Fruit fly (Drosophila melanogaster): Measurements from ENCODE around the gene CG33985.

The CG33985 gene

DNA sequence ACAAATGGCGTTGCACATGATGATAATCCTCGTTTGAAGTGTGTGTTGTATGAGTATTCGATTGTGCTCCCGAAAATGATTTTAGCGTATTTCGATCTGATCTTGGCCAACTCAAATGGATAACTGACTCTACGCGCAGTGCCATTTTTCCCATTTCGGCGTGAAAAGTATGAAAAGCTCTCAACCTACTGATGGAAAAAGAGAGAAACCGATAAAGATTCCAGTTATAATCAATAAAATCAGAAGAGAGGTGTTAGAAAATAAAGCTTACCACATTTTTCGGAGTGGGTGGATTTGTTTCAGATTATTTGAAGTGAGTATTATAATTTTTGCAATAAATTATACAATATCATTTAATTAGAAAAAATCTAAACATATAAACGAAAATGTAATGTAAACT, 7.1 kb downstream of the CG33985 start, which contains the start of gene mex1:
TSS of gene mex1 (minus strand) at position 101 of the 400 bp plus-strand sequence.
- TF ChIP-seq cwo (GFP tag; optimal IDR thresholded peaks at IDR 0.05) (peak; percentile 30), Dbx (GFP tag; IDR thresholded peaks at IDR 0.05) (no peak), Meics (GFP tag; optimal IDR thresholded peaks at IDR 0.05) (peak; percentile 46), Deaf1 (tag; optimal IDR thresholded peaks at IDR 0.05) (no peak), CG14667 (GFP tag; IDR thresholded peaks at IDR 0.05) (no peak), Atf6 (GFP tag; IDR thresholded peaks at IDR 0.05) (no peak), Hey (tag; optimal IDR thresholded peaks at IDR 0.05) (no peak), CG17912 (GFP tag; optimal IDR thresholded peaks at IDR 0.05) (no peak), CG18599 (GFP tag; optimal IDR thresholded peaks at IDR 0.05) (peak; percentile 9), lilli (GFP tag; optimal IDR thresholded peaks at IDR 0.05) (no peak)

DNA sequence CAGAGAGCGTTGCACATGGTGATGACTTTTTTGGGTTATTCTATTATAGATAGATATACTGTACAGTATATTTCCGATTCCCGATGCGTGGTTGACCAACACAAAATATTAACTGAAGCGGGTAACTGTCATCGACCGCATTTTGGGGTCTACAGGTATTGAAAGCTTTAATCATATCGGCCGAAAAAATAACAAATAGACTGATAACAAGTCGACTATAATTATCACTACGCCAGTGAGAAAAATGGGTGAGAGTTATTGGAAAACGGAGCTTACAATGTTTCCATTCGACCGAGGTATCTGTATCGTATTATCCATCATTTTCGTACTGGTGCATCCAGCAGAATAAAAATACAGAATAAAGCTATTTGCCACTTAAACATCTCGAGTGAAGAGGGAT, 8.3 kb downstream of the CG33985 start:
- no peak for TF ChIP-seq inv (GFP tag; IDR thresholded peaks at IDR 0.05; ENCODE audit: partially characterized antibody)
- no peak for TF ChIP-seq CG8290 (GFP tag; optimal IDR thresholded peaks at IDR 0.05)
- TF ChIP-seq CG8290 (tag; optimal IDR thresholded peaks at IDR 0.05), result peak in 1 of 2 experiments; percentile 17
- TF ChIP-seq ranshi (GFP tag; IDR thresholded peaks at IDR 0.05), result no peak
- peak; percentile 3 for TF ChIP-seq sug (tag; optimal IDR thresholded peaks at IDR 0.05)
- TF ChIP-seq exex (tag; optimal IDR thresholded peaks at IDR 0.05), result peak; percentile 76
- 0 out of 3 replicates have a peak, but pooled peaks have one; percentile 56 for TF ChIP-seq CG2199 (GFP tag; IDR thresholded peaks at IDR 0.05)
- peak; percentile 12 for TF ChIP-seq CG34376 (GFP tag; optimal IDR thresholded peaks at IDR 0.05)
- TF ChIP-seq stc (GFP tag; IDR thresholded peaks at IDR 0.05), result 0 out of 2 replicates have a peak, but pooled peaks have one; percentile 19
- TF ChIP-seq corto (GFP tag; optimal IDR thresholded peaks at IDR 0.05), result no peak
- TF ChIP-seq lab (GFP tag; optimal IDR thresholded peaks at IDR 0.05), result peak; percentile 4
- TF ChIP-seq CG15601 (tag; optimal IDR thresholded peaks at IDR 0.05), result peak; percentile 32
- TF ChIP-seq Oli (tag; optimal IDR thresholded peaks at IDR 0.05), result no peak
- TF ChIP-seq nerfin-1 (tag; optimal IDR thresholded peaks at IDR 0.05), result no peak
- TF ChIP-seq GATAe (GFP tag; conservative IDR thresholded peaks at IDR 0.05), result peak; percentile 42
- TF ChIP-seq Med (GFP tag), result peak; percentile 29
- peak; percentile 63 for TF ChIP-seq mirr (GFP tag; optimal IDR thresholded peaks at IDR 0.05)
- TF ChIP-seq wor (GFP tag; IDR thresholded peaks at IDR 0.05), result no peak

DNA sequence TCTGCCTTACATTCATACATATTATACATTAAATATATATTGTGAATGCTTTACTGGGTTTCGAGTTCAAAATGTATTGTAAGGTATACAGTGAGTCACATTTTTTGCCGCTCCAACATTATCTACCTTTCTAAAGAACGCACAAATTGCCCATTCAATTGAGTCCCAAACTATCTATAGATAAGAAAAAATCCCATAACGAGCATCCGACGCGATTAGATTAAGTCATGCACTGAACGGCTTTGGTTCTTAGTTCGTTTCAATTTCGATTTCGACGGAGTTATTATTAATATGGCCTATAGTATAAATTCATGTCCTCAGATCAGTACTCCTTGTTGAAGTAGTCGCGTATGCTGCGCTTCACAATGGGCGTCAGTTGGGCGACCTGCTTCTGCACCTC, 9.1 kb downstream of the CG33985 start:
- TF ChIP-seq sug (tag; optimal IDR thresholded peaks at IDR 0.05), result peak; percentile 9
- no peak for TF ChIP-seq Sox102F (GFP tag; optimal IDR thresholded peaks at IDR 0.05)
- TF ChIP-seq ATbp (GFP tag; optimal IDR thresholded peaks at IDR 0.05), result no peak
- TF ChIP-seq jigr1 (GFP tag; IDR thresholded peaks at IDR 0.05), result no peak
- peak; percentile 18 for TF ChIP-seq Med (GFP tag)
- TF ChIP-seq dm (GFP tag; optimal IDR thresholded peaks at IDR 0.05), result no peak
- TF ChIP-seq CG15073 (GFP tag; optimal IDR thresholded peaks at IDR 0.05), result no peak
- TF ChIP-seq Gsc (GFP tag; IDR thresholded peaks at IDR 0.05), result no peak
- peak; percentile 93 for TF ChIP-seq exex (tag; optimal IDR thresholded peaks at IDR 0.05)
- TF ChIP-seq CG34376 (GFP tag; optimal IDR thresholded peaks at IDR 0.05), result peak; percentile 25
- TF ChIP-seq pita (GFP tag; optimal IDR thresholded peaks at IDR 0.05), result no peak
- TF ChIP-seq Ravus (GFP tag; IDR thresholded peaks at IDR 0.05), result no peak
- TF ChIP-seq row (GFP tag; IDR thresholded peaks at IDR 0.05), result peak; percentile 39; the same call in 2 of the 3 replicates
- TF ChIP-seq CG8290 (GFP tag; optimal IDR thresholded peaks at IDR 0.05), result no peak
- TF ChIP-seq CG8290 (tag; optimal IDR thresholded peaks at IDR 0.05), result peak in 1 of 2 experiments; percentile 25
- TF ChIP-seq CG9817 (tag; optimal IDR thresholded peaks at IDR 0.05), result no peak
- 0 out of 2 replicates have a peak, but pooled peaks have one; percentile 18 for TF ChIP-seq H2.0 (GFP tag; IDR thresholded peaks at IDR 0.05)
- no peak for TF ChIP-seq seq (GFP tag; IDR thresholded peaks at IDR 0.05)
- no peak for TF ChIP-seq crp (GFP tag; optimal IDR thresholded peaks at IDR 0.05)
- no peak for TF ChIP-seq nom (GFP tag; optimal IDR thresholded peaks at IDR 0.05)
- TF ChIP-seq eve (GFP tag; optimal IDR thresholded peaks at IDR 0.05), result peak in 1 of 2 experiments; percentile 33
- peak; percentile 8 for TF ChIP-seq grn (GFP tag; optimal IDR thresholded peaks at IDR 0.05)
- TF ChIP-seq dpn (GFP tag; optimal IDR thresholded peaks at IDR 0.05), result no peak
- peak; percentile 12 for TF ChIP-seq mirr (GFP tag; optimal IDR thresholded peaks at IDR 0.05)
- TF ChIP-seq GATAe (GFP tag; conservative IDR thresholded peaks at IDR 0.05), result peak; percentile 72
- peak; percentile 84; the same call in 2 of the 3 replicates for TF ChIP-seq CG2199 (GFP tag; IDR thresholded peaks at IDR 0.05)
- TF ChIP-seq zf30C (GFP tag; optimal IDR thresholded peaks at IDR 0.05), result peak; percentile 87
- no peak for TF ChIP-seq emc (GFP tag; optimal IDR thresholded peaks at IDR 0.05)

All from whole organism, embryonic.